Worm (Caenorhabditis elegans): ENCODE data around the gene Y32H12A.6.

ce11 chrIII:5402419-5402818, 20.4 kb upstream of the Y32H12A.6 start:
- no peak for TF ChIP-seq dmd-4 (tag; optimal IDR thresholded peaks at IDR 0.05; ENCODE audit: borderline replicate concordance)
- TF ChIP-seq sdc-2 (tag; optimal IDR thresholded peaks at IDR 0.05), result no peak
- no peak for TF ChIP-seq rnt-1 (tag; optimal IDR thresholded peaks at IDR 0.05)
- no peak for TF ChIP-seq nfya-1 (tag; optimal IDR thresholded peaks at IDR 0.05)

Data from whole organism, late embryonic.